Worm (Caenorhabditis elegans) whole organism, midembryonic: ENCODE results near the gene srx-5.

Experiments used
- T22C8.4 ChIP-seq: fragments of 200-800 bp; sonication (Bioruptor generic); IDR thresholded peaks from 2 replicates; pipeline ENCODE4 v1.3.6; 2022; ENCODE audit warnings: missing genetic modification characterization, missing compliant biosample characterization
- cog-1 ChIP-seq: sonication (generic microtip); optimal IDR thresholded peaks from 2 replicates; lab custom pipeline; 2016; ENCODE audit warnings: missing genetic modification characterization, missing compliant biosample characterization
- flt-1 ChIP-seq: fragments of 200-800 bp; sonication (Bioruptor generic); IDR thresholded peaks from 2 replicates; pipeline ENCODE4 v1.3.6; 2022; ENCODE audit warnings: missing genetic modification characterization, missing compliant biosample characterization
- klf-2 ChIP-seq: fragments of 200-800 bp; sonication (Bioruptor generic); conservative IDR thresholded peaks from 2 replicates; pipeline ENCODE4 v1.3.6; 2022; ENCODE audit warnings: missing genetic modification reagents, missing genetic modification characterization, missing compliant biosample characterization
- med-1 ChIP-seq: sonication (generic microtip); optimal IDR thresholded peaks from 2 replicates; lab custom pipeline; 2017; ENCODE audit warnings: missing genetic modification characterization, mild to moderate bottlenecking, missing compliant biosample characterization, antibody characterized with exemption, missing genetic modification reagents; ENCODE audit not compliant: insufficient read depth
- ref-1 ChIP-seq: fragments of 200-800 bp; sonication (Bioruptor generic); conservative IDR thresholded peaks from 2 replicates; pipeline ENCODE4 v1.3.6; 2022; ENCODE audit warnings: missing genetic modification reagents, missing genetic modification characterization, missing compliant biosample characterization
- tab-1 ChIP-seq: fragments of 200-800 bp; sonication (Bioruptor generic); IDR thresholded peaks from 2 replicates; pipeline ENCODE4 v1.3.6; 2022; ENCODE audit warnings: missing genetic modification characterization, missing compliant biosample characterization
- ztf-23 ChIP-seq: fragments of 200-800 bp; sonication (Bioruptor generic); IDR thresholded peaks from 2 replicates; pipeline ENCODE4 v1.3.6; 2022; ENCODE audit warnings: missing genetic modification reagents, missing genetic modification characterization, missing compliant biosample characterization
- ztf-29 ChIP-seq: fragments of 200-800 bp; sonication (Bioruptor generic); IDR thresholded peaks from 2 replicates; pipeline ENCODE4 v1.3.6; 2022; ENCODE audit warnings: missing genetic modification reagents, missing genetic modification characterization, missing compliant biosample characterization

srx-5 gene

DNA sequence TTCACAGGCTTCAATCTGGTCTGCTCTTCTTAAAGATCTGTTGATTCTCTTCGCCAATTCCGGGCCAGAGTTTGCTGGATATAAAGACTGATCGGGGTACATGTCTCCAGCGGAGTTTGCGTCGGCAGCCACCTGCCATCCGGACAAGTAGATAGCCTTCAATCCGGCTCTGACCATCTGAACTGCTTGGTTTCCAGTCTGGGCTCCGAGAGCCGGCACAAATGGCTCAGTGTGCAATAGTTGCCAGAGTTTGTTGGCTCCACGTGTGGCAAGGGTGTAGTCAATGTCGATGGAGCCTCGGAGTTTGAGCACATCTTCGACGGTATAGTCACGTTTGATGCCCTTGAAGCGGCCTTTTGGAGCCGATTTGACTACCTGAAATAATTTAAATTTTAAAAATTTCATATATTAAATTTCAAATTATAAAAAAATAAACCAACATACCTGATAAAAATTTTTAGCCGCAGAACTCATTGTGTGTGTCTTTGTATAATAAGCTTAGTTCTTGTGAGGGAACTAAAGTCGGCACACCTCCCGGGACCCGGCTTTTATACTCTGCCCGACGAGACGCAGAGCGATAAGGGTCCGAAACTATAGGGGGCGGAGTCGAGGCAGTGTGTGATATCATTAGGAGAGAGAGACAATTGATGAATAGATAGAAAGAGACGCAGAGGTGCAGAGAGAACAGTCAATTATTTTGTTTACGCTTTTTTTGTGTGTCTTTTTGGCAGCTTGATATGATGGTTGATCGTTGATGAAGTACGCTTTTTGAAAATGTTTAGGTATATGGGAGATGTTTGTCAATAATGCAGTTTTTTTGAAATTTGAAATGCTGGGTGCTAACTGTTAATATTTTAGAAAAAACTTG, 27.8 kb downstream of the srx-5 start, which contains the start of the genes icl-1 and srh-2:
icl-1 (minus strand) TSS at position 521 of the 868 bp plus-strand sequence.
srh-2 (plus strand) TSS at position 818 of the 868 bp plus-strand sequence.
- TF ChIP-seq med-1 (GFP tag; lab: Kevin White, UChicago) (no peak), ztf-23 (GFP tag; lab: Robert Waterston, UW) (no peak), klf-2 (GFP tag; lab: Robert Waterston, UW) (no peak), tab-1 (GFP tag; lab: Robert Waterston, UW) (no peak), T22C8.4 (GFP tag; lab: Robert Waterston, UW) (no peak), cog-1 (tag; lab: Kevin White, UChicago) (no peak), ref-1 (GFP tag; lab: Robert Waterston, UW) (no peak), flt-1 (GFP tag; lab: Robert Waterston, UW) (no peak)

DNA sequence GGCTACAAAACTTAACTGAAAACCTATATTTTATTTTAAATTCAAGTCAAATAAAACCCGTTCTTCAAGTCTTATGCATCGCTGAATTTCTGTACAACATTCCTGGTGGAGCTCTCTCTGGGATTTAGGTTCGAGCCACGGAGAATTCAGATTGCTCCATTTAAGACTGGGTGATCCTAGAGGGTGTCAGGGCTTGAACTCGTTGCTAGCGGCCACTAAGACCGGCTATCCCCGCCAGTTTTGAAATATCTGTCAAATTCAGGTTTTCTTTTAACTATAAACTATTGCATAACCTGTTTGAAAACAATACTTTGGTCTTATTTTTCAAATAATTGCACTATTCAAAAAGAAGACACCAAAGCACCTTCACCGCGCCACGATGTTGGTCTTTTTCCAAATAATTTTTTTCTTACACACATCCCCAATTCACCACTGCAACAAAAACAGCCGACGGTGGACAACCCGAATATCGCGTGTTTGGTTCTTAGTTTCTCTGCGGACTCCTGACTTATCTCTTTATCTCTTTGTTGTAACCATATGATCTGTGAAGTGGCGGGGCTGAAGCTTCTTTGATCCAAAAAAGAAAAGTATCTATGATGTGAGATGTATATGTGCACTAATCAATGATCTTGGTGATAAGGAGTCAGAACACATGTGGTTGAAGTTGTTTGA, 29.1 kb downstream of the srx-5 start:
- TF ChIP-seq ztf-29 (GFP tag; lab: Robert Waterston, UW): no peak
- no peak for TF ChIP-seq ref-1 (GFP tag; lab: Robert Waterston, UW)
- TF ChIP-seq ztf-23 (GFP tag; lab: Robert Waterston, UW): no peak
- no peak for TF ChIP-seq flt-1 (GFP tag; lab: Robert Waterston, UW)
- TF ChIP-seq cog-1 (tag; lab: Kevin White, UChicago): no peak
- no peak for TF ChIP-seq med-1 (GFP tag; lab: Kevin White, UChicago)
- TF ChIP-seq klf-2 (GFP tag; lab: Robert Waterston, UW): no peak
- no peak for TF ChIP-seq tab-1 (GFP tag; lab: Robert Waterston, UW)
- TF ChIP-seq T22C8.4 (GFP tag; lab: Robert Waterston, UW): no peak

DNA sequence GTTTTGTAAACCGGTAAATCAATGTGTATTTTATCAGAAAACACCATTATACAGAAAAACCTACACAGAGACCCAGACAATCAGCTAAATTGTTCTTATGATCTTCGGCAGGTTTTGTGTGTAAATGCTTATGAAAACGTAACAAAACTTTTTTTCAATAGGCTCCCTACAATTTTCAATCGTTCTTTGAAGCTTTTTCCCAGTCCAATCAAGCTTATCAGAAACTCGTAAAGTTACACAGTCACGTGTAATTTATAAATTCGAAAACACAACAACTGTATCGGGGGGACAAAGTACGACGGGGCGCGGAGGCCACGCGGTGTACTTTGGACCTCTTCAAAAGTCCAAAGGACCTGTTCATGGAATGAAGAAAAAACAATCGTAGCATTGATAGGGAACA, 30.3 kb downstream of the srx-5 start:
- no peak for TF ChIP-seq T22C8.4 (GFP tag; lab: Robert Waterston, UW)
- TF ChIP-seq ztf-23 (GFP tag; lab: Robert Waterston, UW): no peak
- TF ChIP-seq med-1 (GFP tag; lab: Kevin White, UChicago): no peak
- no peak for TF ChIP-seq klf-2 (GFP tag; lab: Robert Waterston, UW)
- TF ChIP-seq ref-1 (GFP tag; lab: Robert Waterston, UW): no peak
- TF ChIP-seq flt-1 (GFP tag; lab: Robert Waterston, UW): no peak
- no peak for TF ChIP-seq tab-1 (GFP tag; lab: Robert Waterston, UW)
- no peak for TF ChIP-seq cog-1 (tag; lab: Kevin White, UChicago)
- no peak for TF ChIP-seq ztf-29 (GFP tag; lab: Robert Waterston, UW)

DNA sequence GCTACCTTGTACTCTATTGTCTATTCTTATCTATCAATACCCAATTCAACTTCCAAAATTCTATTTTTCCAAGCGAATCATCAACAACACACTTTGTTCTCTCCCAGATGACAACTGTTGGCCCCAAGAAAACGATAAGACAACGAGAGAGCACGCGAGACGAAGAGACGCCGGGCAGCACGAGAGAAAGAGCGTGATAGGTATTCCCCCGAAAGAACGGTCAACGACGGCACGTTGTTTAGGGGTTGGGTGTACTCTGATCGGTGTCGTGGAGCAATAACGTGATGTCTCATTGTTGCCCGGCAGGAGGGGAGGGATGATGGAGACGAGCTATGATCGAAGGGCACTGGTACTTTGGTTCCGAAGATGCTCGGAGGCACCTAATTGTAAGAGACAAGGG, 31.5 kb downstream of the srx-5 start:
- TF ChIP-seq cog-1 (tag; lab: Kevin White, UChicago) (peak; percentile 50), flt-1 (GFP tag; lab: Robert Waterston, UW) (no peak), ref-1 (GFP tag; lab: Robert Waterston, UW) (no peak), ztf-23 (GFP tag; lab: Robert Waterston, UW) (no peak)

DNA sequence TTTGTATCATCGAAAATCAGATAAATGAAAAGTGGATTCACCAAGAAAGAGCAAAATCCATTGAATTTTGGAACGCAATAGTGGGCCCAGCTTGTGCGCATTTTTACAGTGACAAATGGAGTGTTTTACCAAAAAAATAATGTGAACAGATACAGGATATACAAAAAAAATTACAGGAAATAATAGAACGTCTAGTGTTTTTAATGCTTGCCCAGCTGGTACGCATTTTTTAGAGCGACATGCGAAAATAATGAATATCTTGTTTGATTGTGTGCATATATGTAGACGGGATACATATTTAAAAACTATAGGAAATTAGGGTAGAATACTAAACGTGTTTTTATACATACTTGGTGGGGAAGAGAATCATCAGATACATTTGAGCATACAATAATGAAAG, 36.3 kb downstream of the srx-5 start, which contains the start of gene srj-25:
srj-25 (minus strand) TSS at position 101 of the 400 bp plus-strand sequence.
- TF ChIP-seq med-1 (GFP tag; lab: Kevin White, UChicago): no peak
- TF ChIP-seq ztf-23 (GFP tag; lab: Robert Waterston, UW): no peak
- no peak for TF ChIP-seq T22C8.4 (GFP tag; lab: Robert Waterston, UW)
- no peak for TF ChIP-seq klf-2 (GFP tag; lab: Robert Waterston, UW)
- TF ChIP-seq flt-1 (GFP tag; lab: Robert Waterston, UW): no peak
- no peak for TF ChIP-seq ztf-29 (GFP tag; lab: Robert Waterston, UW)
- no peak for TF ChIP-seq ref-1 (GFP tag; lab: Robert Waterston, UW)
- TF ChIP-seq cog-1 (tag; lab: Kevin White, UChicago): no peak
- TF ChIP-seq tab-1 (GFP tag; lab: Robert Waterston, UW): no peak

ce11 chrV:738770-739169, 38.9 kb downstream of the srx-5 start, which contains the start of gene srj-24:
Gene srj-24 (minus strand): TSS chrV:738870.
- no peak for TF ChIP-seq ztf-29 (GFP tag; lab: Robert Waterston, UW)
- no peak for TF ChIP-seq klf-2 (GFP tag; lab: Robert Waterston, UW)
- TF ChIP-seq ztf-23 (GFP tag; lab: Robert Waterston, UW): no peak
- no peak for TF ChIP-seq cog-1 (tag; lab: Kevin White, UChicago)
- TF ChIP-seq med-1 (GFP tag; lab: Kevin White, UChicago): no peak
- no peak for TF ChIP-seq flt-1 (GFP tag; lab: Robert Waterston, UW)
- no peak for TF ChIP-seq T22C8.4 (GFP tag; lab: Robert Waterston, UW)
- no peak for TF ChIP-seq tab-1 (GFP tag; lab: Robert Waterston, UW)
- TF ChIP-seq ref-1 (GFP tag; lab: Robert Waterston, UW): no peak

ce11 chrV:741820-742219, 41.9 kb downstream of the srx-5 start, which contains the start of gene C05E4.7:
Gene C05E4.7 (plus strand): TSS chrV:742120.
- no peak for TF ChIP-seq ref-1 (GFP tag; lab: Robert Waterston, UW)

DNA sequence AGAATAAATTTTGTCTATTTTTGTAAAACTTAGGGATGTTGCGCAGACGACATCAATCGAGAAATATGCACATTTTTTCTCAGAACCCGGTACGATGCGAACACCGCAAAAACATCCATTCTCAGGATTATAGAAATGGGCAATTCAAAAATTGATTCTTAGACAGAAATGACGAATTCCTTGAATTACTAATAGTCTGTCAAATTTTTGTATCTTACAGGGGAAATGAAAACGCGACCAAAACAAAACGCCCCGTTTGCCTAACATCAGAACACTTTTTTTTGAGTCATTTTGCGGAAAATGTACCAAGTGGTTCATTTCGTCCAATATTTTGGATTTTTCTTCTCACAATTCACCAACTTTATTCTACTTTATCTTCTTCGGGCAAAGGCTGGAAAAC, 43.5 kb downstream of the srx-5 start, which contains the start of gene str-134:
str-134 (plus strand) TSS at position 301 of the 400 bp plus-strand sequence.
- TF ChIP-seq klf-2 (GFP tag; lab: Robert Waterston, UW) (no peak), ref-1 (GFP tag; lab: Robert Waterston, UW) (no peak), med-1 (GFP tag; lab: Kevin White, UChicago) (no peak), cog-1 (tag; lab: Kevin White, UChicago) (no peak), ztf-29 (GFP tag; lab: Robert Waterston, UW) (no peak), flt-1 (GFP tag; lab: Robert Waterston, UW) (no peak), T22C8.4 (GFP tag; lab: Robert Waterston, UW) (no peak), tab-1 (GFP tag; lab: Robert Waterston, UW) (no peak)
